Worm (Caenorhabditis elegans) whole organism, mixed stage, embryonic: ENCODE measurements around the gene W04E12.7.

Source experiments
- ceh-83 ChIP-seq: fragments of 200-800 bp; sonication (Bioruptor generic); optimal IDR thresholded peaks from 2 replicates; lab custom pipeline; 2018; ENCODE audit warnings: mild to moderate bottlenecking, missing genetic modification characterization, missing compliant biosample characterization
- cnd-1 ChIP-seq: fragments of 200-800 bp; sonication (Bioruptor generic); optimal IDR thresholded peaks from 2 replicates; lab custom pipeline; 2018; ENCODE audit warnings: mild to moderate bottlenecking, missing genetic modification characterization, missing compliant biosample characterization
- drap-1 ChIP-seq: fragments of 200-800 bp; sonication (Bioruptor generic); optimal IDR thresholded peaks from 3 replicates; lab custom pipeline; 2018; ENCODE audit warnings: mild to moderate bottlenecking, missing genetic modification characterization, missing compliant biosample characterization
- elt-3 ChIP-seq: fragments of 150-350 bp; optimal IDR thresholded peaks from 2 replicates; lab custom pipeline; 2014; ENCODE audit warnings: missing biosample characterization, missing genetic modification characterization
- ham-2 ChIP-seq: fragments of 200-800 bp; sonication (Bioruptor generic); optimal IDR thresholded peaks from 2 replicates; lab custom pipeline; 2018; ENCODE audit warnings: mild to moderate bottlenecking, missing genetic modification characterization, missing compliant biosample characterization
- mab-5 ChIP-seq: fragments of 150-350 bp; optimal IDR thresholded peaks from 2 replicates; lab custom pipeline; 2014; ENCODE audit warnings: missing biosample characterization, missing genetic modification characterization
- mls-2 ChIP-seq: sonication (generic microtip); optimal IDR thresholded peaks from 2 replicates; lab custom pipeline; 2016; ENCODE audit warnings: mild to moderate bottlenecking, missing genetic modification characterization, moderate library complexity, missing compliant biosample characterization
- nhr-12 ChIP-seq: fragments of 150-350 bp; optimal IDR thresholded peaks from 2 replicates; lab custom pipeline; 2014; ENCODE audit warnings: missing biosample characterization, missing genetic modification characterization
- nhr-2 ChIP-seq: fragments of 150-350 bp; optimal IDR thresholded peaks from 2 replicates; lab custom pipeline; 2014; ENCODE audit warnings: missing biosample characterization, missing genetic modification characterization
- nhr-76 ChIP-seq: sonication (generic microtip); optimal IDR thresholded peaks from 2 replicates; lab custom pipeline; 2017; ENCODE audit warnings: missing biosample characterization, missing genetic modification characterization
- sem-2 ChIP-seq: fragments of 200-800 bp; sonication (Bioruptor generic); optimal IDR thresholded peaks from 2 replicates; lab custom pipeline; 2018; ENCODE audit warnings: mild to moderate bottlenecking, missing genetic modification characterization, missing compliant biosample characterization
- tbx-8 ChIP-seq: fragments of 200-800 bp; sonication (Bioruptor generic); optimal IDR thresholded peaks from 2 replicates; lab custom pipeline; 2018; ENCODE audit warnings: mild to moderate bottlenecking, missing genetic modification characterization, moderate library complexity, missing compliant biosample characterization
- unc-39 ChIP-seq: fragments of 150-350 bp; optimal IDR thresholded peaks from 2 replicates; lab custom pipeline; 2014; ENCODE audit warnings: missing biosample characterization, missing genetic modification characterization
- zip-8 ChIP-seq: fragments of 150-350 bp; optimal IDR thresholded peaks from 2 replicates; lab custom pipeline; 2014; ENCODE audit warnings: missing biosample characterization, missing genetic modification characterization

Gene W04E12.7

DNA sequence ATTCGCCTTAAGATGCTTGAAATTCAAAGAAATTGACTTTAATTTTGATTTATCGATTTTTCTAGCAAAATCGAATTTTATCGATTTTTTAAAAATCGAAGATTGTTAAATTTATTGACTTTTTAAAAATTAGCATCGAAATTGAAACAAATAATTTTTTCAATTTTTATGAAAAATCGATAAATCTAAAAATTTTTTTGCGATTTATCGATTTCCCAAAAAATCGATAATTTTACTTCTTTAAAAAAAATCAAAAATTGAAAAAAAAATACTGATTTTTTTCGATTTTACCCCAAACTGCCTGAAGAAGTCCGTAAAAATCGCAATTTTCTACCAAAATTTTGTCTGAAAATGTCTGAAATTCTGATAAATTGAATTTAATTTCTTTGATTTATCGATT lies 45.4 kb downstream of the W04E12.7 start:
- no peak for TF ChIP-seq tbx-8 (GFP tag; lab: Kevin White, UChicago)
- no peak for TF ChIP-seq ham-2 (GFP tag; lab: Kevin White, UChicago)
- TF ChIP-seq nhr-12 (tag; lab: Kevin White, UChicago) = no peak
- TF ChIP-seq mab-5 = no peak
- no peak for TF ChIP-seq unc-39
- TF ChIP-seq elt-3 (tag; lab: Kevin White, UChicago) = no peak
- TF ChIP-seq cnd-1 (tag; lab: Kevin White, UChicago) = no peak
- TF ChIP-seq mls-2 (tag; lab: Kevin White, UChicago) = no peak
- TF ChIP-seq nhr-2 = no peak
- no peak for TF ChIP-seq nhr-76 (tag; lab: Kevin White, UChicago)
- TF ChIP-seq sem-2 = no peak
- no peak for TF ChIP-seq ceh-83 (GFP tag; lab: Kevin White, UChicago)
- no peak for TF ChIP-seq zip-8 (tag; lab: Kevin White, UChicago)

DNA sequence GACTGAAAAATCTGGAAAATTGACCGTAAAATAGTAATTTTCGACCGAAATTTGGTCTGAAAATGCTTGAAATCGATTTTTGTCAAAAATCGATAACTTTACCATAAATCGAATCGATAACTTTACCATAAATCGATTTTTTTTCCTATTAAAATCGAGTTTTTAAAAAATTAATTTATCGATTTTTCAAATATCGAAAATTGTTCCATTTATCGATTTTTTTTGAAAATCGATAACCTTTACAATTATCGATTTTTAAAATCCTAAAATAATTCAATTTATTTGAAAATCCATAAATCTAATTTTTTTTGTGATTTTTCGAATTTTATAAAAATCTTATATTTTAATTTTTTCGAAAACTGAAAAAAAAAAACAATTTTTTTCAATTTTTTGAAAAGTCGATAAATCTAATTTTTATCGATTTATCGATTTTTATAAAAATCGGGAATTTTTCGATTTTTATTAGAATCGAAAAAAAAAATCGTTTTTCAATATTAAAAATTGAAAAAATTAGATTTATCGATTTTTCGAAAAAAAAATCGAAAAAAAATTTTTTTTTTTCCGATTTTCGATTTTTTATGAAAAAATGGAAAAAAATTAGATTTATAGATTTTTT lies 46.0 kb downstream of the W04E12.7 start:
- no peak for TF ChIP-seq drap-1 (GFP tag; lab: Kevin White, UChicago)
